Worm (Caenorhabditis elegans): ENCODE data around the gene cnc-1.

DNA sequence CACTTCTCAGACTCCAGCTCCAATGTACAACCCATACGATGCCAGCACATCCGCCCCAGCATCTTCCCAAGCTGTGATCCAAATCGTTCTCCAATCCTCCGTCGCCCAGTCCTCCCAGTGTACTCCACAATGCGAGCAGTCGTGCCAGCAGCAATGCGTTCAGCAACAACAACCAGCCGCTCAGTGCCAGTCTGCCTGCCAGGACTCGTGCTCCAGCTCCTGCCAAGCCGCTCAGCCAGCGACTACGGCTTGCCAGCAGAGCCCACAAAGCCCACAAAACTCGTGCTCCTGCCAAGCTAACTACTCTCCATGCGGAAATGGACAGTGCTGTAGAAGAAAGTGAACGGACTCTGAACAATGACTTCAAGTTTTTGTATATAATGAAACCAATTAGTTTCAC, 21.9 kb upstream of the cnc-1 start:
- TF ChIP-seq lsy-2 (tag; optimal IDR thresholded peaks at IDR 0.05) = no peak
- no peak for TF ChIP-seq snpc-4 (tag; optimal IDR thresholded peaks at IDR 0.05)
- TF ChIP-seq mep-1 (tag; optimal IDR thresholded peaks at IDR 0.05) = no peak
- TF ChIP-seq fos-1 (tag; optimal IDR thresholded peaks at IDR 0.05) = no peak
- no peak for TF ChIP-seq ama-1 (optimal IDR thresholded peaks at IDR 0.05)
- TF ChIP-seq nhr-11 (tag; optimal IDR thresholded peaks at IDR 0.05) = no peak

Data from whole organism, L1 larva.